Worm (Caenorhabditis elegans): Measurements from ENCODE around the gene shl-1.

DNA sequence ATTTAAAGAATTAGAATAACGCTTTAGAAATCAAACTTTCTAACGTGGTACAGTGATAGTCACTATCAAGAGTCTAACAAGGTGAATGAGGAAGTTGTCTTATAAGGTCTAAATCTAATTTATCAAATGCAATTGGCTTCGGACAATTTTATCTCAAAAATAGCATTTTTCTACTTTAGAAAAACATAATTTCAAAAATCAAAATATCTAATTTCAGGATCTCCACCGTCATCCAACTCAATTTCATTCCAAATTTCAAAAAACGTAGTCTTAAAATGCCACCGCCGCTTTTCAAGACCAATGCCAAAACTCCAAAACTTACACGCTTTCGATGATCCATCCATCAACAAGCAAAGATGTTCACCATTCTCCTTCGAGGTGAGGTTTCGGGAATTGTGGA, 18.8 kb downstream of the shl-1 start, which contains the start of gene Y73B6BL.270:
- TF ChIP-seq him-1 (tag; optimal IDR thresholded peaks at IDR 0.05) (no peak), dao-5 (tag; optimal IDR thresholded peaks at IDR 0.05) (no peak), W03F9.2 (tag; optimal IDR thresholded peaks at IDR 0.05) (no peak)

Measured in whole organism, L4/young adult.